Fruit fly (Drosophila melanogaster): Measurements from ENCODE around the gene ham.

dm6 chr2L:18751337-18751736 is 41.4 kb downstream of the ham start:
- TF ChIP-seq CG5204 (GFP tag; optimal IDR thresholded peaks at IDR 0.05) (no peak), cic (GFP tag; optimal IDR thresholded peaks at IDR 0.05) (no peak), kay (GFP tag; ENCODE audit: borderline replicate concordance) (no peak), pad (GFP tag; optimal IDR thresholded peaks at IDR 0.05) (no peak), Clk (GFP tag; optimal IDR thresholded peaks at IDR 0.05) (no peak), toe (GFP tag; optimal IDR thresholded peaks at IDR 0.05) (no peak), CG7101 (tag; optimal IDR thresholded peaks at IDR 0.05) (no peak), Hr96 (GFP tag; optimal IDR thresholded peaks at IDR 0.05) (no peak)
